Fruit fly (Drosophila melanogaster): ENCODE measurements around the gene tty.

The tty gene

dm6 chrX:21319202-21319772, 20.2 kb downstream of the tty start, which contains the start of the genes SLIRP1 and anox (continued):
- peak; percentile 92 for TF ChIP-seq CG2712 (tag; optimal IDR thresholded peaks at IDR 0.05)
- TF ChIP-seq Usf (GFP tag; optimal IDR thresholded peaks at IDR 0.05): peak; percentile 81
- TF ChIP-seq Fer3 (tag; optimal IDR thresholded peaks at IDR 0.05): peak; percentile 85
- TF ChIP-seq CG11560 (tag; IDR thresholded peaks at IDR 0.05): 0 out of 3 replicates have a peak, but pooled peaks have one; percentile 48
- peak; percentile 75 for TF ChIP-seq Max (GFP tag; optimal IDR thresholded peaks at IDR 0.05)
- peak; percentile 64 for TF ChIP-seq CG2202 (tag; optimal IDR thresholded peaks at IDR 0.05)
- no peak for TF ChIP-seq CG17568 (GFP tag; optimal IDR thresholded peaks at IDR 0.05)
- TF ChIP-seq Hand (GFP tag; optimal IDR thresholded peaks at IDR 0.05): peak; percentile 79
- TF ChIP-seq toy (GFP tag; IDR thresholded peaks at IDR 0.05): peak; percentile 46; the same call in 1 of the 2 replicates
- TF ChIP-seq CG31224 (GFP tag; IDR thresholded peaks at IDR 0.05): peak; percentile 61
- TF ChIP-seq corto (GFP tag; optimal IDR thresholded peaks at IDR 0.05): no peak
- peak; percentile 88 for TF ChIP-seq Dek (tag; optimal IDR thresholded peaks at IDR 0.05)
- TF ChIP-seq CG6175 (GFP tag; IDR thresholded peaks at IDR 0.05): no peak
- TF ChIP-seq Atf3 (GFP tag; optimal IDR thresholded peaks at IDR 0.05): peak; percentile 51
- TF ChIP-seq bsh (GFP tag; optimal IDR thresholded peaks at IDR 0.05): peak; percentile 52 to 87
- peak; percentile 83 for TF ChIP-seq tin (GFP tag; optimal IDR thresholded peaks at IDR 0.05)
- peak; percentile 38; the same call in 1 of the 2 replicates for TF ChIP-seq wdn (GFP tag; IDR thresholded peaks at IDR 0.05)
- TF ChIP-seq CG2120 (GFP tag; optimal IDR thresholded peaks at IDR 0.05): peak; percentile 92
- peak; percentile 81 for TF ChIP-seq Rfx (GFP tag; IDR thresholded peaks at IDR 0.05)
- TF ChIP-seq slou (GFP tag; optimal IDR thresholded peaks at IDR 0.05): peak; percentile 79
- peak; percentile 80 for TF ChIP-seq cato (GFP tag; optimal IDR thresholded peaks at IDR 0.05; ENCODE audit: borderline replicate concordance)
- peak; percentile 95 for TF ChIP-seq CG2678 (tag; optimal IDR thresholded peaks at IDR 0.05)
- no peak for TF ChIP-seq sr (GFP tag; IDR thresholded peaks at IDR 0.05)
- TF ChIP-seq CHES-1-like (GFP tag; optimal IDR thresholded peaks at IDR 0.05): peak; percentile 82
- peak; percentile 83 for TF ChIP-seq CG12769 (tag; optimal IDR thresholded peaks at IDR 0.05)
- TF ChIP-seq ATbp (GFP tag; optimal IDR thresholded peaks at IDR 0.05): peak; percentile 66
- peak; percentile 90 for TF ChIP-seq CG12659 (GFP tag; optimal IDR thresholded peaks at IDR 0.05)
- TF ChIP-seq CG10366 (GFP tag; IDR thresholded peaks at IDR 0.05): peak; percentile 77
- TF ChIP-seq CG7372 (GFP tag; IDR thresholded peaks at IDR 0.05): peak; percentile 80
- TF ChIP-seq Atf6 (GFP tag; IDR thresholded peaks at IDR 0.05): peak; percentile 81
- peak; percentile 69 for TF ChIP-seq Side (GFP tag; optimal IDR thresholded peaks at IDR 0.05)
- TF ChIP-seq NfI (GFP tag; optimal IDR thresholded peaks at IDR 0.05): peak; percentile 85
- TF ChIP-seq CG18476 (GFP tag; optimal IDR thresholded peaks at IDR 0.05): peak; percentile 80
- peak; percentile 60 for TF ChIP-seq CG14667 (GFP tag; IDR thresholded peaks at IDR 0.05)
- no peak for TF ChIP-seq CG17612 (GFP tag; IDR thresholded peaks at IDR 0.05)
- TF ChIP-seq CG32532 (GFP tag; IDR thresholded peaks at IDR 0.05): peak; percentile 85
- TF ChIP-seq insv (GFP tag; optimal IDR thresholded peaks at IDR 0.05): peak in 1 of 2 experiments; percentile 48
- peak; percentile 41 for TF ChIP-seq pzg (GFP tag; optimal IDR thresholded peaks at IDR 0.05)
- no peak for TF ChIP-seq CG7271 (tag; optimal IDR thresholded peaks at IDR 0.05)
- peak; percentile 91 for TF ChIP-seq CG11504 (tag; optimal IDR thresholded peaks at IDR 0.05)
- no peak for TF ChIP-seq eve (GFP tag; optimal IDR thresholded peaks at IDR 0.05)
- TF ChIP-seq crol (GFP tag; IDR thresholded peaks at IDR 0.05): no peak
- TF ChIP-seq CG10274 (GFP tag; optimal IDR thresholded peaks at IDR 0.05): peak; percentile 68
- peak; percentile 45 for TF ChIP-seq Myb (GFP tag; optimal IDR thresholded peaks at IDR 0.05)
- no peak for TF ChIP-seq cad (GFP tag; optimal IDR thresholded peaks at IDR 0.05)
- TF ChIP-seq gcm2 (GFP tag; optimal IDR thresholded peaks at IDR 0.05): peak; percentile 11
- TF ChIP-seq HLH4C (GFP tag; IDR thresholded peaks at IDR 0.05; ENCODE audit: partially characterized antibody): no peak
- TF ChIP-seq unc-4 (GFP tag; IDR thresholded peaks at IDR 0.05; ENCODE audit: partially characterized antibody): no peak
- peak; percentile 86 for TF ChIP-seq gcm (GFP tag; optimal IDR thresholded peaks at IDR 0.05)
- TF ChIP-seq CG12942 (GFP tag; optimal IDR thresholded peaks at IDR 0.05): peak; percentile 82
